Fruit fly (Drosophila melanogaster) whole organism, embryonic: ENCODE measurements around the gene RhoGAPp190.

Experiments
- CG10147 ChIP-seq: fragments of 200-800 bp; sonication (Bioruptor generic); optimal IDR thresholded peaks from 2 replicates; lab custom pipeline; 2019; ENCODE audit warnings: missing biosample characterization, mild to moderate bottlenecking, missing genetic modification characterization, moderate library complexity
- CG10366 ChIP-seq: fragments of 200-800 bp; sonication (Bioruptor generic); IDR thresholded peaks from 2 replicates; pipeline ENCODE4 v1.3.6; 2022; ENCODE audit warnings: missing biosample characterization, missing genetic modification characterization
- CG12659 ChIP-seq: fragments of 200-800 bp; sonication (Bioruptor generic); optimal IDR thresholded peaks from 3 replicates; lab custom pipeline; 2017; ENCODE audit warnings: mild to moderate bottlenecking, missing biosample characterization, missing genetic modification reagents, missing genetic modification characterization
- CG1529 ChIP-seq: fragments of 200-800 bp; sonication (Bioruptor generic); optimal IDR thresholded peaks from 3 replicates; lab custom pipeline; 2018; ENCODE audit warnings: missing biosample characterization, missing genetic modification characterization
- CG1647 ChIP-seq: fragments of 200-800 bp; sonication (Bioruptor generic); optimal IDR thresholded peaks from 3 replicates; lab custom pipeline; 2016; ENCODE audit warnings: missing biosample characterization, missing genetic modification characterization
- CG17568 ChIP-seq: fragments of 200-800 bp; sonication (Bioruptor generic); optimal IDR thresholded peaks from 2 replicates; lab custom pipeline; 2018; ENCODE audit warnings: missing biosample characterization, mild to moderate bottlenecking, missing genetic modification characterization, moderate library complexity
- CG18011 ChIP-seq: fragments of 200-800 bp; sonication (Bioruptor generic); optimal IDR thresholded peaks from 2 replicates; lab custom pipeline; 2017; ENCODE audit warnings: missing biosample characterization, missing genetic modification characterization, mild to moderate bottlenecking, moderate library complexity, missing genotype
- CG2889 ChIP-seq: fragments of 200-800 bp; sonication (Bioruptor generic); IDR thresholded peaks from 3 replicates; pipeline ENCODE4 v1.3.6; 2022; ENCODE audit warnings: missing biosample characterization, missing genetic modification characterization
- CG3065 ChIP-seq: fragments of 200-800 bp; sonication (Bioruptor generic); optimal IDR thresholded peaks from 2 replicates; lab custom pipeline; 2016; ENCODE audit warnings: missing biosample characterization, missing genetic modification characterization
- CG32532 ChIP-seq: fragments of 200-800 bp; sonication (Bioruptor generic); IDR thresholded peaks from 2 replicates; pipeline ENCODE4 v1.3.6; 2022; ENCODE audit warnings: missing biosample characterization, missing genetic modification characterization
- CG4820 ChIP-seq: fragments of 200-800 bp; sonication (Bioruptor generic); optimal IDR thresholded peaks from 3 replicates; lab custom pipeline; 2016; ENCODE audit warnings: missing biosample characterization, missing genetic modification characterization
- CG5953 ChIP-seq: fragments of 200-800 bp; sonication (Bioruptor generic); IDR thresholded peaks from 2 replicates; pipeline ENCODE4 v1.3.6; 2022; ENCODE audit warnings: missing biosample characterization, missing genetic modification characterization
- CG7271 ChIP-seq: fragments of 200-800 bp; sonication (Bioruptor generic); optimal IDR thresholded peaks from 2 replicates; lab custom pipeline; 2018; ENCODE audit warnings: missing biosample characterization, mild to moderate bottlenecking, missing genetic modification characterization, moderate library complexity
- CG8478 ChIP-seq: fragments of >200 bp; optimal IDR thresholded peaks from 2 replicates; lab custom pipeline; 2018
- CG9437 ChIP-seq: fragments of 200-800 bp; sonication (Bioruptor generic); optimal IDR thresholded peaks from 2 replicates; lab custom pipeline; 2018; ENCODE audit warnings: missing biosample characterization, mild to moderate bottlenecking, missing genetic modification characterization
- CrebB ChIP-seq: fragments of 200-800 bp; sonication (Bioruptor generic); optimal IDR thresholded peaks from 3 replicates; lab custom pipeline; 2018; ENCODE audit warnings: missing biosample characterization, mild to moderate bottlenecking, missing genetic modification characterization
- D ChIP-seq, 2 experiments: fragments of 200-800 bp in 1 of 2; fragments of >200 bp in 1 of 2; sonication (Bioruptor generic) in 1 of 2; optimal IDR thresholded peaks; 2 replicates in 1 of 2; 3 replicates in 1 of 2; lab custom pipeline; 2017; ENCODE audit warnings: mild to moderate bottlenecking in 1 of 2, missing biosample characterization in 1 of 2, missing genetic modification characterization in 1 of 2, missing genetic modification reagents in 1 of 2
- Dp ChIP-seq: fragments of 200-800 bp; sonication (Bioruptor generic); optimal IDR thresholded peaks from 2 replicates; lab custom pipeline; 2018; ENCODE audit warnings: missing biosample characterization, mild to moderate bottlenecking, missing genetic modification characterization, moderate library complexity
- Ets65A ChIP-seq: fragments of 200-800 bp; sonication (Bioruptor generic); peaks from one replicate; lab custom pipeline; 2016; ENCODE audit warnings: missing biosample characterization, missing genetic modification characterization
- Hey ChIP-seq: fragments of 200-800 bp; sonication (Bioruptor generic); optimal IDR thresholded peaks from 3 replicates; lab custom pipeline; 2018; ENCODE audit warnings: missing biosample characterization, mild to moderate bottlenecking, missing genetic modification characterization
- Myb ChIP-seq: fragments of 200-800 bp; sonication (Bioruptor generic); optimal IDR thresholded peaks from 2 replicates; lab custom pipeline; 2016; ENCODE audit warnings: missing biosample characterization, missing genetic modification characterization
- Nf-YA ChIP-seq: fragments of 200-800 bp; sonication (Bioruptor generic); IDR thresholded peaks from 2 replicates; pipeline ENCODE4 v1.3.6; 2022; ENCODE audit warnings: missing biosample characterization, missing genetic modification characterization
- Nf-YC ChIP-seq: fragments of 200-800 bp; optimal IDR thresholded peaks from 3 replicates; lab custom pipeline; 2019; ENCODE audit warnings: missing biosample characterization, mild to moderate bottlenecking, missing genetic modification characterization, moderate library complexity
- NfI ChIP-seq: fragments of 200-800 bp; sonication (Bioruptor generic); optimal IDR thresholded peaks from 3 replicates; lab custom pipeline; 2018; ENCODE audit warnings: missing biosample characterization, mild to moderate bottlenecking, missing genetic modification characterization, moderate library complexity
- Ptx1 ChIP-seq: fragments of 200-800 bp; sonication (Bioruptor generic); IDR thresholded peaks from 2 replicates; pipeline ENCODE4 v1.3.6; 2022; ENCODE audit warnings: missing biosample characterization, missing genetic modification characterization
- Side ChIP-seq: fragments of 200-800 bp; sonication (Bioruptor generic); optimal IDR thresholded peaks from 2 replicates; lab custom pipeline; 2016; ENCODE audit warnings: missing biosample characterization, missing genetic modification characterization
- Sox100B ChIP-seq: fragments of 200-800 bp; sonication (Bioruptor generic); optimal IDR thresholded peaks from 3 replicates; lab custom pipeline; 2018; ENCODE audit warnings: missing biosample characterization, mild to moderate bottlenecking, missing genetic modification characterization
- Taf1 ChIP-seq: fragments of 200-800 bp; sonication (Bioruptor generic); IDR thresholded peaks from 2 replicates; pipeline ENCODE4 v1.3.6; 2022; ENCODE audit warnings: missing biosample characterization, missing genetic modification characterization
- Vsx1 ChIP-seq: fragments of 200-800 bp; sonication (Bioruptor generic); optimal IDR thresholded peaks from 2 replicates; lab custom pipeline; 2017; ENCODE audit warnings: missing biosample characterization, mild to moderate bottlenecking, missing genetic modification characterization, missing genetic modification reagents
- Xbp1 ChIP-seq: fragments of 200-800 bp; sonication (Bioruptor generic); optimal IDR thresholded peaks from 3 replicates; lab custom pipeline; 2016; ENCODE audit warnings: missing biosample characterization, mild to moderate bottlenecking, missing genetic modification characterization
- bab2 ChIP-seq: fragments of 200-800 bp; sonication (Bioruptor generic); optimal IDR thresholded peaks from 2 replicates; lab custom pipeline; 2016; ENCODE audit warnings: missing biosample characterization, missing genetic modification characterization
- bcd ChIP-seq: fragments of 200-800 bp; sonication (Bioruptor generic); optimal IDR thresholded peaks from 2 replicates; lab custom pipeline; 2017; ENCODE audit warnings: missing biosample characterization, mild to moderate bottlenecking, missing genetic modification characterization
- bowl ChIP-seq: fragments of 200-800 bp; sonication (Bioruptor generic); IDR thresholded peaks from 2 replicates; pipeline ENCODE4 v1.3.6; 2022; ENCODE audit warnings: missing biosample characterization, missing genetic modification characterization
- btn ChIP-seq: fragments of 200-800 bp; sonication (Bioruptor generic); optimal IDR thresholded peaks from 2 replicates; lab custom pipeline; 2016; ENCODE audit warnings: missing biosample characterization, missing genetic modification characterization
- chm ChIP-seq: fragments of 200-800 bp; sonication (Bioruptor generic); IDR thresholded peaks from 2 replicates; pipeline ENCODE4 v1.3.6; 2022; ENCODE audit warnings: missing biosample characterization, missing genetic modification characterization
- crol ChIP-seq: fragments of 200-800 bp; sonication (Bioruptor generic); IDR thresholded peaks from 2 replicates; pipeline ENCODE4 v1.3.6; 2022; ENCODE audit warnings: missing biosample characterization, missing genetic modification characterization
- disco-r ChIP-seq: fragments of 200-800 bp; sonication (Bioruptor generic); optimal IDR thresholded peaks from 2 replicates; lab custom pipeline; 2016; ENCODE audit warnings: missing biosample characterization, missing genetic modification characterization
- dpn ChIP-seq, 2 experiments: fragments of 200-800 bp; sonication (Bioruptor generic); optimal IDR thresholded peaks; 3 replicates each; lab custom pipeline; 2016; ENCODE audit warnings: missing biosample characterization in 2 of 2, missing genetic modification characterization in 2 of 2
- emc ChIP-seq: fragments of 200-800 bp; sonication (Bioruptor generic); optimal IDR thresholded peaks from 2 replicates; lab custom pipeline; 2016; ENCODE audit warnings: missing biosample characterization, missing genetic modification characterization
- fd3F ChIP-seq: fragments of 200-800 bp; sonication (Bioruptor generic); optimal IDR thresholded peaks from 2 replicates; lab custom pipeline; 2018; ENCODE audit warnings: missing biosample characterization, mild to moderate bottlenecking, missing genetic modification characterization, moderate library complexity
- hkb ChIP-seq, 2 experiments: fragments of 200-800 bp in 1 of 2; fragments of >200 bp in 1 of 2; sonication (Bioruptor generic) in 1 of 2; IDR thresholded peaks in 1 of 2; optimal IDR thresholded peaks in 1 of 2; 2 replicates each; pipeline versions ENCODE4 v1.3.6 to Lab custom; 2017 to 2022; ENCODE audit warnings: missing biosample characterization in 1 of 2, missing genetic modification characterization in 1 of 2
- kni ChIP-seq: fragments of 200-800 bp; sonication (Bioruptor generic); optimal IDR thresholded peaks from 3 replicates; lab custom pipeline; 2017; ENCODE audit warnings: mild to moderate bottlenecking, missing biosample characterization, missing genetic modification reagents, missing genetic modification characterization
- lmd ChIP-seq: fragments of 200-800 bp; sonication (Bioruptor generic); IDR thresholded peaks from 2 replicates; pipeline ENCODE4 v1.3.6; 2022; ENCODE audit warnings: missing biosample characterization, missing genetic modification characterization
- otp ChIP-seq: fragments of 200-800 bp; sonication (Bioruptor generic); IDR thresholded peaks from 3 replicates; pipeline ENCODE4, ENCODE4 v1.3.6; 2022; ENCODE audit warnings: missing biosample characterization, missing genetic modification characterization
- sens-2 ChIP-seq: fragments of 200-800 bp; sonication (Bioruptor generic); IDR thresholded peaks from 2 replicates; pipeline ENCODE4 v1.3.6; 2022; ENCODE audit warnings: missing biosample characterization, missing genetic modification characterization
- seq ChIP-seq: fragments of 200-800 bp; sonication (Bioruptor generic); IDR thresholded peaks from 2 replicates; pipeline ENCODE4 v1.3.6; 2022; ENCODE audit warnings: missing biosample characterization, missing genetic modification characterization
- sisA ChIP-seq: fragments of 200-800 bp; sonication (Bioruptor generic); IDR thresholded peaks from 2 replicates; pipeline ENCODE4 v1.3.6; 2022; ENCODE audit warnings: missing biosample characterization, missing genetic modification characterization
- toy ChIP-seq: fragments of 200-800 bp; sonication (Bioruptor generic); IDR thresholded peaks from 2 replicates; pipeline ENCODE4 v1.3.6; 2022; ENCODE audit warnings: missing biosample characterization, missing genetic modification characterization
- tx ChIP-seq: fragments of 200-800 bp; sonication (Bioruptor generic); optimal IDR thresholded peaks from 2 replicates; lab custom pipeline; 2016; ENCODE audit warnings: missing biosample characterization, missing genetic modification characterization
- unc-4 ChIP-seq: fragments of 200-800 bp; sonication (Bioruptor generic); IDR thresholded peaks from 2 replicates; pipeline ENCODE4 v1.3.6; 2022; ENCODE audit warnings: missing biosample characterization, missing genetic modification characterization; ENCODE audit not compliant: partially characterized antibody
- vnd ChIP-seq: fragments of 200-800 bp; sonication (Bioruptor generic); IDR thresholded peaks from 3 replicates; pipeline ENCODE4 v1.3.6; 2022; ENCODE audit warnings: missing biosample characterization, missing genetic modification characterization; ENCODE audit not compliant: partially characterized antibody

RhoGAPp190 gene

DNA sequence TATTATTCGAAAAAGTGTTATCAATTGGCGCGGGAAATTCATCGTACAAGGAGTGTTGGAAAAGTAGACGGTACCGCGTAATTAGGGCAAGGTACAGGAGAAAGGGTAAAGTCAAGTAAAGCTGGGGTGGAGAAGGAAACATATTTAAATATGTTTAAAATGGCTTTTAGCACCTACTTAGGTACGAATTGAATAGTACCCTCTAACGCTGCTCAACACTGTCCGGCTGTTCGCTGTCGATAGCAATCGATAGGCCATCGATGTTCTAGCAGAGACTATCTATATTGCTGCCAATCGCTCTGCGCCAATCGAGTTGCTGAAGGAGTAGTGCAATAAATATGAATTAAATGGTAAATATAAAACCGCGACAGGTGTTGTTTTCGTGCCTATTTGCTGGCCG is 53.0 kb downstream of the RhoGAPp190 start, which contains the start of gene X11L (continued):
- TF ChIP-seq CG8478 (lab: Kevin White, UChicago): no peak
- TF ChIP-seq CG32532: peak; percentile 69
- peak; percentile 76 to 77 for TF ChIP-seq dpn (GFP tag; optimal IDR thresholded peaks at IDR 0.05; lab: Kevin White, UChicago)
- no peak for TF ChIP-seq sens-2 (GFP tag; lab: Robert Waterston, UW)
- no peak for TF ChIP-seq Vsx1 (GFP tag; lab: Kevin White, UChicago)
- no peak for TF ChIP-seq kni
- TF ChIP-seq CG12659: peak; percentile 76
- no peak for TF ChIP-seq NfI (GFP tag; lab: Kevin White, UChicago)
- peak; percentile 81 for TF ChIP-seq Xbp1 (GFP tag; lab: Kevin White, UChicago)
- TF ChIP-seq bcd (GFP tag; lab: Kevin White, UChicago): no peak
- no peak for TF ChIP-seq CG5953
- peak; percentile 41; the same call in 1 of the 2 replicates for TF ChIP-seq Taf1 (GFP tag; lab: Robert Waterston, UW)
- peak; percentile 65 for TF ChIP-seq CG4820 (GFP tag; lab: Kevin White, UChicago)
- TF ChIP-seq Hey (tag; lab: Kevin White, UChicago): no peak
- peak; percentile 83 for TF ChIP-seq vnd (GFP tag; lab: Robert Waterston, UW)
- TF ChIP-seq CG1647: peak; percentile 67
- no peak for TF ChIP-seq CG3065 (GFP tag; lab: Kevin White, UChicago)
- no peak for TF ChIP-seq CG2889 (GFP tag; lab: Robert Waterston, UW)
- TF ChIP-seq sisA (GFP tag; lab: Robert Waterston, UW): peak; percentile 73
- peak; percentile 66 for TF ChIP-seq CG18011 (GFP tag; lab: Kevin White, UChicago)
- TF ChIP-seq CG7271 (tag; lab: Kevin White, UChicago): no peak
- peak; percentile 70 for TF ChIP-seq tx
- peak; percentile 63 for TF ChIP-seq CG10366 (GFP tag; lab: Robert Waterston, UW)
- TF ChIP-seq disco-r (GFP tag; lab: Kevin White, UChicago): no peak
- peak; percentile 80 for TF ChIP-seq bab2 (GFP tag; lab: Kevin White, UChicago)
- TF ChIP-seq unc-4: peak; percentile 81
- TF ChIP-seq bowl (GFP tag; lab: Robert Waterston, UW): no peak
- TF ChIP-seq fd3F (GFP tag; lab: Kevin White, UChicago): no peak
- peak; percentile 1 for TF ChIP-seq CG1529 (GFP tag; lab: Kevin White, UChicago)
- peak; percentile 39; the same call in 1 of the 2 replicates for TF ChIP-seq lmd (GFP tag; lab: Robert Waterston, UW)
- no peak for TF ChIP-seq CG10147
- peak; percentile 31 for TF ChIP-seq Nf-YC
- TF ChIP-seq D (optimal IDR thresholded peaks at IDR 0.05; lab: Kevin White, UChicago): no peak
- TF ChIP-seq D (GFP tag; optimal IDR thresholded peaks at IDR 0.05; lab: Kevin White, UChicago): peak; percentile 26
- no peak for TF ChIP-seq toy (GFP tag; lab: Robert Waterston, UW)
- peak; percentile 81 for TF ChIP-seq Myb
- 0 out of 2 replicates have a peak, but pooled peaks have one; percentile 34 for TF ChIP-seq Nf-YA (GFP tag; lab: Robert Waterston, UW)
- TF ChIP-seq CrebB (tag; lab: Kevin White, UChicago): peak; percentile 44
- no peak for TF ChIP-seq CG17568 (GFP tag; lab: Kevin White, UChicago)
- TF ChIP-seq CG9437 (GFP tag; lab: Kevin White, UChicago): peak; percentile 38
- TF ChIP-seq emc (GFP tag; lab: Kevin White, UChicago): peak; percentile 52
- peak; percentile 67 for TF ChIP-seq Ptx1 (GFP tag; lab: Robert Waterston, UW)
- TF ChIP-seq Sox100B (GFP tag; lab: Kevin White, UChicago): no peak
- no peak for TF ChIP-seq otp (GFP tag; lab: Robert Waterston, UW)
- TF ChIP-seq hkb (optimal IDR thresholded peaks at IDR 0.05; lab: Kevin White, UChicago): no peak
- TF ChIP-seq hkb (GFP tag; IDR thresholded peaks at IDR 0.05; lab: Robert Waterston, UW): no peak; the same call in none of the 2 replicates
- peak; percentile 72 for TF ChIP-seq Dp (GFP tag; lab: Kevin White, UChicago)
- TF ChIP-seq crol (GFP tag; lab: Robert Waterston, UW): 0 out of 2 replicates have a peak, but pooled peaks have one; percentile 11
- peak; percentile 98 for TF ChIP-seq Ets65A (GFP tag; lab: Kevin White, UChicago)
- 0 out of 2 replicates have a peak, but pooled peaks have one; percentile 24 for TF ChIP-seq seq (GFP tag; lab: Robert Waterston, UW)
- no peak for TF ChIP-seq chm (GFP tag; lab: Robert Waterston, UW)
- peak; percentile 56 for TF ChIP-seq Side (GFP tag; lab: Kevin White, UChicago)
- TF ChIP-seq btn: peak; percentile 55
